Fruit fly (Drosophila melanogaster): ENCODE data around the gene Bsg.

DNA sequence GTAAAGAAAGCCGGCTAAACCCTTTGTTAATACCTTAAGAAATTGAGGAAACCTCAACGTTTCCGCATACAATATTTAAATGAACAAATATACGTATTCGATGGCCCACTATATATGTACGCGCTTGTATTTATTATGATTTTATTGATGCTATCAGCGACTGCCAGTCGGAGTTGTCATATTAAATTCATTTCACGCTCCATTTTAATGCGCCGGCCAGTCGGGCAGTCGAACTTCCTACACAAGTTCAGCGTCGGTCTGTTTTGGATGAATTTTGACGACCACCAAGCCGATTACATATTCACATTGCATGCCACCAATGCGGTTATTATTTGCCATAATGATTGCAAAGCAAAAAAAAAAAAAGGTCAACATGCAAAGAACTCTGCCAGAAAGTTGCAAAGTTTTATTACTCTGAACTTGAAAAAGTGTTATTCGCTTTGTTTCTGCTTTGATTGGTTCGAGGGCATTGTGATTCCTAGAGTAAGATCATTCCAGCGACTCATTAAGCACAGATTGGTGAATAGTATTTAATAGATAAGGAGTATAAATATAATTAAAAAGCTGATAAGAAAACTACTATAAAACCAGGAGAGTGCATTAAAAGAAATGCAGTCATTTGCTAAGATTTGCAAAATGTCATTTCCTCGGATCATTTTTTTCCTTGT, 63.9 kb downstream of the Bsg start, which contains the start of gene CG31606:
- TF ChIP-seq EcR (GFP tag; optimal IDR thresholded peaks at IDR 0.05): no peak
- no peak for TF ChIP-seq psq (optimal IDR thresholded peaks at IDR 0.05)
- TF ChIP-seq pan (optimal IDR thresholded peaks at IDR 0.05): no peak
- no peak for TF ChIP-seq usp (GFP tag; optimal IDR thresholded peaks at IDR 0.05)
- no peak for TF ChIP-seq CG8478 (optimal IDR thresholded peaks at IDR 0.05)

Measured in whole organism.